Worm (Caenorhabditis elegans): Measurements from ENCODE around the gene C05G5.2.

- no peak for TF ChIP-seq rpc-1 (optimal IDR thresholded peaks at IDR 0.05)
- TF ChIP-seq rpc-1 (tag; optimal IDR thresholded peaks at IDR 0.05), result no peak
- TF ChIP-seq lsl-1 (GFP tag; optimal IDR thresholded peaks at IDR 0.05), result no peak
- TF ChIP-seq ets-4 (GFP tag; optimal IDR thresholded peaks at IDR 0.05), result no peak
- no peak for TF ChIP-seq pha-4 (tag; optimal IDR thresholded peaks at IDR 0.05)
- TF ChIP-seq Y53F4B.3 (GFP tag; IDR thresholded peaks at IDR 0.05), result no peak
- no peak for TF ChIP-seq unc-62 (GFP tag; optimal IDR thresholded peaks at IDR 0.05)
- no peak for TF ChIP-seq snpc-1.1 (tag; optimal IDR thresholded peaks at IDR 0.05; ENCODE audit: insufficient read depth)
- TF ChIP-seq him-1 (tag; optimal IDR thresholded peaks at IDR 0.05), result no peak
- TF ChIP-seq cebp-2 (GFP tag; IDR thresholded peaks at IDR 0.05), result no peak
Measured at ce11 chrX:14773238-14773637, 26.1 kb downstream of the C05G5.2 start, which contains the start of gene unc-3.

Measured in whole organism, young adult.